Worm (Caenorhabditis elegans): Measurements from ENCODE around the gene syf-3.

syf-3 gene

DNA sequence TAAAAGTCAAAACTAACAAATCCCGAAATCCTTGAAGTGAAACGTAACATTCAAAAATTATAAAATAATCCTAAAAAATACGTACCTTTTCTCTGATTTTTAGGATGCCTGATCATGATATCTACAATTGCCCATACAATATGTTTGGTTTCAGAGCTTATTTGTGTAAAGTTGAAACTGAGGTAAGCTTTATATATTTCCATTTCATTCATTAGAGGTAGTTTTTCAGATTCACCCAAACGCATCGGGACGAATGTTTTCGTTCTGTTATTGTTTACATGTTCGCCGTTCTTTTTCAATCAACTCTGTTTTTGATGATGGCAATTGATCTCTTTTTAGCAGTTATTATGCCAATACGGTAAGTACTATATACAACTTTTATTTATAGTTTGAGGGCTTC is 11.8 kb upstream of the syf-3 start:
- TF ChIP-seq nhr-21 (tag; optimal IDR thresholded peaks at IDR 0.05), result no peak
- TF ChIP-seq fos-1 (tag; optimal IDR thresholded peaks at IDR 0.05), result no peak
- TF ChIP-seq unc-62 (GFP tag; optimal IDR thresholded peaks at IDR 0.05), result no peak
- TF ChIP-seq peb-1 (tag; optimal IDR thresholded peaks at IDR 0.05), result no peak
- no peak for TF ChIP-seq nhr-11 (tag; optimal IDR thresholded peaks at IDR 0.05)
- TF ChIP-seq mbf-1 (tag; optimal IDR thresholded peaks at IDR 0.05), result no peak
- TF ChIP-seq nhr-12 (tag; optimal IDR thresholded peaks at IDR 0.05), result no peak
- no peak for TF ChIP-seq ztf-11 (tag; optimal IDR thresholded peaks at IDR 0.05)
- no peak for TF ChIP-seq unc-39 (tag; optimal IDR thresholded peaks at IDR 0.05)
- TF ChIP-seq alr-1 (tag; optimal IDR thresholded peaks at IDR 0.05), result no peak
- TF ChIP-seq nhr-25 (tag; optimal IDR thresholded peaks at IDR 0.05), result no peak
- TF ChIP-seq unc-55 (GFP tag; optimal IDR thresholded peaks at IDR 0.05), result no peak
- no peak for TF ChIP-seq sma-9 (GFP tag; optimal IDR thresholded peaks at IDR 0.05)
- no peak for TF ChIP-seq sma-9 (tag; optimal IDR thresholded peaks at IDR 0.05)
- no peak for TF ChIP-seq snpc-4 (tag; optimal IDR thresholded peaks at IDR 0.05)
- no peak for TF ChIP-seq sma-3 (GFP tag; optimal IDR thresholded peaks at IDR 0.05)
- no peak for TF ChIP-seq nhr-6 (tag; optimal IDR thresholded peaks at IDR 0.05)
- no peak for TF ChIP-seq nhr-10 (tag; optimal IDR thresholded peaks at IDR 0.05)
- no peak for TF ChIP-seq C34F6.9 (tag; optimal IDR thresholded peaks at IDR 0.05)
- TF ChIP-seq mab-5 (tag; optimal IDR thresholded peaks at IDR 0.05), result no peak
- TF ChIP-seq elt-1 (tag; optimal IDR thresholded peaks at IDR 0.05), result no peak

DNA sequence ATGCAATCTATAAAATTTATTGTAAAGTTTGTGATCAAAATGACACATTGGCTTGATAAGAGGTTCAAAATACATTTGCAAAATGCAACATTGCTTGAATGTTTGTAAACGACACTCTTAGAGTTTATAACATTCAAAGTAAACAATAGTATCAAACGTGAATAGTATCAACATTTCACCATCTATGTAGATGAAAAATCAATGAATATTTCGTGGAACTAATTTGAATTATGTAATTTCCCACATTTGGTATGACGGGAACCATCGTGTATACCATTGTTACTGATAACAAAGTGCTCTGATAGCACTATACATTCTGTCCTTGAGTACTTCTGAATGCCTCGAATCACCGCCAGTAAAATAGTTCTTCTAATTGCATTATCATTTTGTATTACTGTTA is 9.2 kb upstream of the syf-3 start, which contains the start of gene galt-1:
TSS of gene galt-1 (plus strand) at position 318 of the 400 bp plus-strand sequence.
- TF ChIP-seq gmeb-1 (tag; optimal IDR thresholded peaks at IDR 0.05), result peak; percentile 0
- TF ChIP-seq crh-2 (tag; optimal IDR thresholded peaks at IDR 0.05), result peak; percentile 17
- TF ChIP-seq ceh-82 (tag; optimal IDR thresholded peaks at IDR 0.05), result no peak
- TF ChIP-seq fos-1 (tag; optimal IDR thresholded peaks at IDR 0.05), result peak; percentile 50
- TF ChIP-seq elt-1 (tag; optimal IDR thresholded peaks at IDR 0.05), result no peak

DNA sequence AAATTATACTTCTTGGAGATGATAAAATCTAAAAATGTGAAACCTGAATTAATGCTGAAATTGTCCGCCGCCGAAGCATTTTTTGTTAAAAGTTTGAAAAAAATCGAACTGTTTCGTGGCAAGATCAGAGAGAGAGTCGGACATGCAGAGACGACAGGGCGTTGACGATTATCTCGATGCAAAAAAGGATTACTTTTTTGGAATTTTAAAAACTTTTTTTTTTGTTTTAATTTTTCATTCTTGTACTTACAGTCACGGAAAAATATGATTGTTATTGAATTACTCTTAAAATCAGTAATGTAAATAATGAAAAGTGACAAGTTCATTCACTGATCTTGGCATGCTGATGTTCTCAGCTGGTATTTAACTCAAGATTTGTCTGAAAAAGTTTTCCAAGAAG is 3.1 kb upstream of the syf-3 start, which contains the start of the genes M03F8.5 and M03F8.7:
TSS of gene M03F8.5 (minus strand) at position 101 of the 400 bp plus-strand sequence.
TSS of gene M03F8.7 (plus strand) at position 249 of the 400 bp plus-strand sequence.
- TF ChIP-seq snpc-4 (tag; optimal IDR thresholded peaks at IDR 0.05), result no peak
- no peak for TF ChIP-seq blmp-1 (tag; optimal IDR thresholded peaks at IDR 0.05; ENCODE audit: insufficient read depth)
- TF ChIP-seq nhr-25 (tag; optimal IDR thresholded peaks at IDR 0.05), result no peak
- no peak for TF ChIP-seq nhr-6 (tag; optimal IDR thresholded peaks at IDR 0.05)
- no peak for TF ChIP-seq ama-1 (optimal IDR thresholded peaks at IDR 0.05)
- TF ChIP-seq lin-13 (GFP tag; optimal IDR thresholded peaks at IDR 0.05), result no peak
- no peak for TF ChIP-seq ztf-11 (tag; optimal IDR thresholded peaks at IDR 0.05)
- TF ChIP-seq peb-1 (tag; optimal IDR thresholded peaks at IDR 0.05), result no peak
- TF ChIP-seq unc-55 (GFP tag; optimal IDR thresholded peaks at IDR 0.05), result no peak
- no peak for TF ChIP-seq nhr-23 (tag; optimal IDR thresholded peaks at IDR 0.05)
- no peak for TF ChIP-seq unc-39 (tag; optimal IDR thresholded peaks at IDR 0.05)
- no peak for TF ChIP-seq lsy-2 (tag; optimal IDR thresholded peaks at IDR 0.05)
- TF ChIP-seq zag-1 (tag; optimal IDR thresholded peaks at IDR 0.05), result no peak
- no peak for TF ChIP-seq ceh-82 (tag; optimal IDR thresholded peaks at IDR 0.05)
- TF ChIP-seq sma-9 (GFP tag; optimal IDR thresholded peaks at IDR 0.05), result no peak
- no peak for TF ChIP-seq sma-9 (tag; optimal IDR thresholded peaks at IDR 0.05)

DNA sequence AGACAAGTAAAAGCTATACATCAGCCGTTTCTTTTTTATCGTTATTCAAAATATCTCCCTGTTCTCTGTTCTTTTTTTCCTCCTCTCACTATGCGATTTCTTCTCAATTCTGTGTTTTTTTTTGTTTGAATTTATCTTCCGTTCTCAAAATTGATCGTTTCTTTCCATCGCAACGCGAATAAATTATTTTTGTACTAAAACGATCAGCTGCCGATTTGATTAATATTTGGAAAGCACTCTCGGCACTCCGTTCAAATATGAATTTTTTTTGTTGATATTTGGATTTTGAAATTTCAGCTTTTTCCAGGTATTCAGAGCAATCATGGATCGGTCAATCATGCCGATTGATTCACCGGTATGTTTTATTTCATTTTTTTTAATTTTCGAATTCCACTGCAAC is 3.3 kb downstream of the syf-3 start, which contains the start of gene pst-1:
TSS of gene pst-1 (plus strand) at position 301 of the 400 bp plus-strand sequence.
- no peak for TF ChIP-seq nhr-25 (tag; optimal IDR thresholded peaks at IDR 0.05)
- no peak for TF ChIP-seq Y55F3AM.14 (GFP tag; optimal IDR thresholded peaks at IDR 0.05)
- TF ChIP-seq lin-11 (tag; optimal IDR thresholded peaks at IDR 0.05), result no peak
- TF ChIP-seq ztf-11 (tag; optimal IDR thresholded peaks at IDR 0.05), result no peak
- no peak for TF ChIP-seq mdl-1 (tag; optimal IDR thresholded peaks at IDR 0.05)
- no peak for TF ChIP-seq sma-9 (GFP tag; optimal IDR thresholded peaks at IDR 0.05)
- TF ChIP-seq sma-9 (tag; optimal IDR thresholded peaks at IDR 0.05), result no peak
- TF ChIP-seq egl-27 (tag; optimal IDR thresholded peaks at IDR 0.05), result no peak

DNA sequence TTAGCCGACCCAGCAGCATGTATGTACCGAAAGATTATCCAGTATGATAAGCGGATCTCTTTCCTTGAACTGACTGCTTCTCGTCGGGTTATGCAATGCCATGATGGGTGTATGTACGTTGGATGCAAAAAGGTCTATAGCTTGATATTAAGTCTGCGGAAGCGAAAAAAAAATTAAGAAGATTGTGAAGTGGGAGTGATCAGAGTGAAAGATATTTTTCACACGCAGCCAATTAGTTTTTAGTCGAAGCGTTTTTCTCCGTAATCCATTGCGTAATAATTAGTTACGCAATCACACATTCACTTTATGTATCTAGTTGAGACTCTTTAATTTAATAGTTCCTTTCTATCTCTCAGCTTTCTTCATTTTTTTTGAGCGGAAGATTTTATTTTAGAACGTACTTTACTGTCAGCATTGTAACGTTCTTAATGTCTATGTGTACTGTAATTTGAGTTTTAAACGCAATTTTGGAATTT is 9.9 kb downstream of the syf-3 start:
- no peak for TF ChIP-seq elt-1 (tag; optimal IDR thresholded peaks at IDR 0.05)
- no peak for TF ChIP-seq peb-1 (tag; optimal IDR thresholded peaks at IDR 0.05)
- no peak for TF ChIP-seq F13H6.1 (tag; optimal IDR thresholded peaks at IDR 0.05)
- no peak for TF ChIP-seq nhr-129 (tag; optimal IDR thresholded peaks at IDR 0.05)
- no peak for TF ChIP-seq ama-1 (optimal IDR thresholded peaks at IDR 0.05)
- no peak for TF ChIP-seq zag-1 (tag; optimal IDR thresholded peaks at IDR 0.05)
- peak; percentile 7 for TF ChIP-seq lin-39 (tag; optimal IDR thresholded peaks at IDR 0.05)
- no peak for TF ChIP-seq unc-62 (GFP tag; optimal IDR thresholded peaks at IDR 0.05)
- TF ChIP-seq nhr-237 (tag; optimal IDR thresholded peaks at IDR 0.05), result no peak
- peak; percentile 4 for TF ChIP-seq nhr-25 (tag; optimal IDR thresholded peaks at IDR 0.05)
- no peak for TF ChIP-seq lin-11 (tag; optimal IDR thresholded peaks at IDR 0.05)
- TF ChIP-seq alr-1 (tag; optimal IDR thresholded peaks at IDR 0.05), result no peak
- no peak for TF ChIP-seq sma-9 (GFP tag; optimal IDR thresholded peaks at IDR 0.05)
- TF ChIP-seq sma-9 (tag; optimal IDR thresholded peaks at IDR 0.05), result no peak
